Worm (Caenorhabditis elegans): ENCODE measurements around the gene oac-55.

Gene oac-55

ce11 chrV:3756887-3757286 is 4.1 kb upstream of the oac-55 start, which contains the start of gene gid-7 (continued):
- TF ChIP-seq hlh-4 (tag; optimal IDR thresholded peaks at IDR 0.05) (no peak), nhr-11 (tag; optimal IDR thresholded peaks at IDR 0.05) (peak; percentile 4), elt-3 (tag; optimal IDR thresholded peaks at IDR 0.05) (no peak)

- TF ChIP-seq C04F5.9 (tag; optimal IDR thresholded peaks at IDR 0.05) = no peak
- no peak for TF ChIP-seq vab-15 (tag; optimal IDR thresholded peaks at IDR 0.05)
- no peak for TF ChIP-seq nhr-28 (tag; optimal IDR thresholded peaks at IDR 0.05)
- peak; percentile 12 for TF ChIP-seq fkh-10 (GFP tag; optimal IDR thresholded peaks at IDR 0.05)
- TF ChIP-seq ets-5 (GFP tag; IDR thresholded peaks at IDR 0.05) = no peak
- TF ChIP-seq elt-2 (tag; optimal IDR thresholded peaks at IDR 0.05) = no peak
- no peak for TF ChIP-seq aha-1 (tag; optimal IDR thresholded peaks at IDR 0.05)
- TF ChIP-seq nhr-12 (tag; optimal IDR thresholded peaks at IDR 0.05) = no peak
- TF ChIP-seq swsn-7 (tag; optimal IDR thresholded peaks at IDR 0.05) = peak; percentile 71
- no peak for TF ChIP-seq lir-3 (tag; optimal IDR thresholded peaks at IDR 0.05; ENCODE audit: poor library complexity)
- peak; percentile 21 for TF ChIP-seq irx-1 (tag; optimal IDR thresholded peaks at IDR 0.05)
- peak; percentile 88 for TF ChIP-seq skn-1 (tag; optimal IDR thresholded peaks at IDR 0.05)
- no peak for TF ChIP-seq alr-1 (tag; optimal IDR thresholded peaks at IDR 0.05; ENCODE audit: borderline replicate concordance)
- peak; percentile 66 to 83 for TF ChIP-seq lsy-2 (tag; optimal IDR thresholded peaks at IDR 0.05)
- TF ChIP-seq unc-30 (tag; optimal IDR thresholded peaks at IDR 0.05) = no peak
- TF ChIP-seq unc-62 (GFP tag; optimal IDR thresholded peaks at IDR 0.05) = no peak
- peak; percentile 77 for TF ChIP-seq nhr-71 (tag; optimal IDR thresholded peaks at IDR 0.05)
- TF ChIP-seq dpl-1 (GFP tag; optimal IDR thresholded peaks at IDR 0.05) = peak; percentile 92 to 96 (median 94)
- TF ChIP-seq mdl-1 (tag; optimal IDR thresholded peaks at IDR 0.05) = peak in 1 of 2 experiments; percentile 60
- TF ChIP-seq nhr-90 (tag; optimal IDR thresholded peaks at IDR 0.05; ENCODE audit: poor library complexity) = peak; percentile 48
- TF ChIP-seq efl-3 (GFP tag; optimal IDR thresholded peaks at IDR 0.05) = no peak
- TF ChIP-seq pag-3 (tag; optimal IDR thresholded peaks at IDR 0.05; ENCODE audit: borderline replicate concordance, insufficient read depth) = no peak
- TF ChIP-seq sptf-1 (tag; optimal IDR thresholded peaks at IDR 0.05) = no peak
- peak; percentile 60 for TF ChIP-seq nhr-19 (GFP tag; conservative IDR thresholded peaks at IDR 0.05)
- peak; percentile 32 for TF ChIP-seq lin-13 (GFP tag; optimal IDR thresholded peaks at IDR 0.05)
- no peak for TF ChIP-seq nhr-237 (tag; optimal IDR thresholded peaks at IDR 0.05)
- TF ChIP-seq sox-4 (tag; optimal IDR thresholded peaks at IDR 0.05) = no peak
- peak; percentile 46 for TF ChIP-seq egl-13 (tag; optimal IDR thresholded peaks at IDR 0.05)
- peak; percentile 82 for TF ChIP-seq rnt-1 (tag; optimal IDR thresholded peaks at IDR 0.05)
- no peak for TF ChIP-seq hpl-2 (GFP tag; optimal IDR thresholded peaks at IDR 0.05)
- peak in 3 of 6 experiments; percentile 15 to 70 (median 28) for TF ChIP-seq elt-3 (tag; optimal IDR thresholded peaks at IDR 0.05)
- no peak for TF ChIP-seq fkh-4 (tag; optimal IDR thresholded peaks at IDR 0.05; ENCODE audit: borderline replicate concordance)
- peak; percentile 69 for TF ChIP-seq nhr-20 (tag; optimal IDR thresholded peaks at IDR 0.05)
- TF ChIP-seq ztf-11 (tag; optimal IDR thresholded peaks at IDR 0.05) = peak in 1 of 2 experiments; percentile 29
- TF ChIP-seq aly-2 (tag; optimal IDR thresholded peaks at IDR 0.05) = peak; percentile 4
- no peak for TF ChIP-seq ceh-63 (GFP tag; optimal IDR thresholded peaks at IDR 0.05)
- no peak for TF ChIP-seq ceh-88 (GFP tag; IDR thresholded peaks at IDR 0.05)
- TF ChIP-seq efl-1 (optimal IDR thresholded peaks at IDR 0.05) = peak; percentile 61 to 94
- TF ChIP-seq efl-1 (GFP tag; optimal IDR thresholded peaks at IDR 0.05 in 1 of 2) = peak; percentile 94 to 99
- TF ChIP-seq ceh-82 (tag; optimal IDR thresholded peaks at IDR 0.05) = peak; percentile 55 to 59 (median 57)
- peak; percentile 87 for TF ChIP-seq mep-1 (tag; optimal IDR thresholded peaks at IDR 0.05)
- TF ChIP-seq ceh-8 (GFP tag; optimal IDR thresholded peaks at IDR 0.05) = peak; percentile 16
- TF ChIP-seq tlp-1 (tag; optimal IDR thresholded peaks at IDR 0.05) = no peak
- TF ChIP-seq snpc-4 (tag; optimal IDR thresholded peaks at IDR 0.05) = peak; percentile 58
- TF ChIP-seq isw-1 (GFP tag; IDR thresholded peaks at IDR 0.05) = peak; percentile 25
- TF ChIP-seq Y116A8C.19 (tag; optimal IDR thresholded peaks at IDR 0.05; ENCODE audit: borderline replicate concordance) = no peak
- TF ChIP-seq xbp-1 (tag; optimal IDR thresholded peaks at IDR 0.05) = peak; percentile 67
- TF ChIP-seq ceh-90 (tag; optimal IDR thresholded peaks at IDR 0.05) = no peak
These were observed 1.5 kb upstream of the oac-55 start, which contains the start of gene chk-1 for ce11 chrV:3759419-3759915. chk-1 (minus strand) TSS chrV:3759469.
